Fruit fly (Drosophila melanogaster): Measurements from ENCODE around the gene Tsp3A.

The Tsp3A gene

DNA sequence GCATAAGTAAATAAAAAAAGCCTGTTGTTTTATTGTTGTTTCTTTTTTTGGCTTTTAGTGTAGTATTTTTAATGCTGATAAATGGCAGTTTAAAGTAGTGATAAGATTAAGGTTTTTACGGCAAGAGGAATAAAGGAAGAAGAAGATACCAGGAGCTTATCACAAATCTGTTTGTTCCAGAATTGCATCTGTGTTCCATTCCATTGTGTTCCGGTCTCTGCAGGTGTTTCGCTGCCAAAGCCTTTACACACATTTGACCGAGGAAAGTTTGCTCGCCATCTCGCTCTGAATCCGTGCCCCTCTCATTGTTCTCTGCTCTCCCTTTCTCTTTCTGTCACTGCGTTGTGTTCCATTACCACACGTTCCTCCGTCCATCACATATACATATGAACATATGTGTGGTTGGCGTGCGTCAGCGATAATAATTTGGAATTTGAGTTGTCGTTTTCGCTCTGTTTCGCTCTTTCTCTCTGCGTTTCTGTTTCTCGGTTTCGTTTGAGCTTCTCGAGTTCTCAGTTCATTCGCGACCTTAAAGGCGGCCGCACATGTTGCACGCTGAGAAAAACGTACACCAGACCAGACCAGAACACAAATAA lies 38.8 kb upstream of the Tsp3A start (continued):
- TF ChIP-seq Hr38 (GFP tag; optimal IDR thresholded peaks at IDR 0.05) = no peak
- no peak for TF ChIP-seq Ets96B (tag; optimal IDR thresholded peaks at IDR 0.05)
- TF ChIP-seq Eip75B (GFP tag; optimal IDR thresholded peaks at IDR 0.05) = peak; percentile 5
- no peak for TF ChIP-seq CG31627 (GFP tag; optimal IDR thresholded peaks at IDR 0.05)
- TF ChIP-seq CG6276 (GFP tag; optimal IDR thresholded peaks at IDR 0.05) = peak; percentile 62
- no peak for TF ChIP-seq salr (GFP tag; optimal IDR thresholded peaks at IDR 0.05)
- TF ChIP-seq fd59A (GFP tag; optimal IDR thresholded peaks at IDR 0.05) = no peak
- TF ChIP-seq Eip78C (GFP tag) = peak; percentile 68
- peak; percentile 88 for TF ChIP-seq svp (GFP tag)
- no peak for TF ChIP-seq CG8319 (GFP tag; optimal IDR thresholded peaks at IDR 0.05)
- TF ChIP-seq CG1621 (tag; optimal IDR thresholded peaks at IDR 0.05) = peak; percentile 16
- TF ChIP-seq achi (GFP tag; optimal IDR thresholded peaks at IDR 0.05) = no peak
- TF ChIP-seq CG6792 (GFP tag; optimal IDR thresholded peaks at IDR 0.05) = no peak
- TF ChIP-seq CG32006 (GFP tag; optimal IDR thresholded peaks at IDR 0.05) = no peak
- TF ChIP-seq dac (GFP tag; optimal IDR thresholded peaks at IDR 0.05) = no peak
- peak; percentile 42; the same call in 1 of the 2 replicates for TF ChIP-seq CG15336 (GFP tag; IDR thresholded peaks at IDR 0.05)
- no peak for TF ChIP-seq CG7368 (GFP tag; optimal IDR thresholded peaks at IDR 0.05)
- no peak for TF ChIP-seq CG34406 (GFP tag; optimal IDR thresholded peaks at IDR 0.05)

DNA sequence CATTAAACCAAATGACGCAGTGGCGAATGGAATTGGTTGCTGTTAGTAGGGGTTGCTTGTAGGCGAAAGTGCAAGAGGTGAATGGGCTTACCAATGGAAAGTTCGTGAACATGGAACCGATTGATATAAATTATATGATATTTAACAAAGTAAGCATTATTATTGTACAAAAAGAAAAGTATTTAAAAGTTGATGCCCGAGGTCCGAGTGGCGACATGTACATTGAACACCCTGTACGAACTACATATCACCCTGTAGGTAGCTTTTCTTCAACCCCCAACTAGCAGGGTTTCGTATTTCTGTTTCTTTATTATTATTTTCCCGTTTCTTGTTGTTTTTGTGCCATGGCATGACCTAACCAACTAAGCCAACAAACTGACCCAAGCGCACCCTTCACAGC lies 37.7 kb upstream of the Tsp3A start:
- TF ChIP-seq Sox102F (GFP tag; optimal IDR thresholded peaks at IDR 0.05) = no peak
- no peak for TF ChIP-seq OdsH (GFP tag; optimal IDR thresholded peaks at IDR 0.05)
- TF ChIP-seq cyc (GFP tag; optimal IDR thresholded peaks at IDR 0.05) = no peak
- TF ChIP-seq CG11902 (GFP tag; optimal IDR thresholded peaks at IDR 0.05) = no peak
- no peak for TF ChIP-seq spab (GFP tag; optimal IDR thresholded peaks at IDR 0.05)
- peak in 1 of 2 experiments; percentile 18 for TF ChIP-seq ss (GFP tag; optimal IDR thresholded peaks at IDR 0.05)
- TF ChIP-seq svp (GFP tag) = peak; percentile 49
- TF ChIP-seq Eip78C (GFP tag) = peak; percentile 17
- TF ChIP-seq CG1621 (tag; optimal IDR thresholded peaks at IDR 0.05) = no peak
- no peak for TF ChIP-seq CG11294 (GFP tag; IDR thresholded peaks at IDR 0.05)

DNA sequence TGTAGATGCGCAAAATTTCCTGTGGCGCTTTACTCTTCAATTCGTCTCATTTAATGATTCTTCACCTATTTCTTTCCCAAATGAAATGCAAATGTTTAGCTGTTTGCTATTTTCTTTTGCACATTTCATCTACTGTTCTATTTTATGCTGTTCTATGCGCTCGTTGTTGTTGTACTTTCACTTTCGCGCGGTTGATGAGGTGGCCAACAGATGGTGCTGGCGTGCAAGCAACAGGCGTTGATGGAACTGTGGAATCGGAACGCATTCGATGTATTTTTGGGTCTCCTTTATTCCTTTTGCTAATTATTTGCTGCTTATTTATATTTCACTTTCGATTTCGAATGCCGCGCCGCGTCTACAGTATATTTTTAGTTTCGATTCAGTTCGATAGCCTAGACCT lies 36.5 kb upstream of the Tsp3A start:
- TF ChIP-seq acj6 (GFP tag; optimal IDR thresholded peaks at IDR 0.05) (no peak), Eip78C (GFP tag) (peak; percentile 5), Blimp-1 (GFP tag; optimal IDR thresholded peaks at IDR 0.05) (peak; percentile 80)

DNA sequence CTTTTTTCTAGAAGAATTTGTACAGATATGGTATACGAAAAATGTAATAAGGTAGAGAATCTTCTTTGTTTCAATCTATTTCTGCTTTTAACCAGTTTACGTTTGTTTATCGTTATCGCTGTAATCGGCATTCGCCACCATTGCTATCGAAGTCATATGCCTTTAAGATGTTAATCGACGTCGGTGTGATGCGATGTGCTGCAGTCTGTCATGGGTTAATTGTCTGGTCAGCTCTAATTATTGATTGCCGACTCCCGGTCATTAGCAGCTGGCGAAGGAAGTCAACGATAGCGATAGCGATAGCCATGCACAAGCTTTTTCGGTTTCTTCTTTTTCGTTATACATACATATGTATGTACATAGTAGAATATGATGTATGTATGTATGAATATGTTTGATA lies 35.9 kb upstream of the Tsp3A start:
- TF ChIP-seq CG4318 (GFP tag; optimal IDR thresholded peaks at IDR 0.05) = no peak
- TF ChIP-seq CG6163 (GFP tag; IDR thresholded peaks at IDR 0.05) = no peak
- no peak for TF ChIP-seq dac (GFP tag; optimal IDR thresholded peaks at IDR 0.05)
- TF ChIP-seq CG1621 (tag; optimal IDR thresholded peaks at IDR 0.05) = no peak
- peak; percentile 83 for TF ChIP-seq svp (GFP tag)
- no peak for TF ChIP-seq Ets96B (tag; optimal IDR thresholded peaks at IDR 0.05)
- no peak for TF ChIP-seq Sox15 (GFP tag; optimal IDR thresholded peaks at IDR 0.05)

DNA sequence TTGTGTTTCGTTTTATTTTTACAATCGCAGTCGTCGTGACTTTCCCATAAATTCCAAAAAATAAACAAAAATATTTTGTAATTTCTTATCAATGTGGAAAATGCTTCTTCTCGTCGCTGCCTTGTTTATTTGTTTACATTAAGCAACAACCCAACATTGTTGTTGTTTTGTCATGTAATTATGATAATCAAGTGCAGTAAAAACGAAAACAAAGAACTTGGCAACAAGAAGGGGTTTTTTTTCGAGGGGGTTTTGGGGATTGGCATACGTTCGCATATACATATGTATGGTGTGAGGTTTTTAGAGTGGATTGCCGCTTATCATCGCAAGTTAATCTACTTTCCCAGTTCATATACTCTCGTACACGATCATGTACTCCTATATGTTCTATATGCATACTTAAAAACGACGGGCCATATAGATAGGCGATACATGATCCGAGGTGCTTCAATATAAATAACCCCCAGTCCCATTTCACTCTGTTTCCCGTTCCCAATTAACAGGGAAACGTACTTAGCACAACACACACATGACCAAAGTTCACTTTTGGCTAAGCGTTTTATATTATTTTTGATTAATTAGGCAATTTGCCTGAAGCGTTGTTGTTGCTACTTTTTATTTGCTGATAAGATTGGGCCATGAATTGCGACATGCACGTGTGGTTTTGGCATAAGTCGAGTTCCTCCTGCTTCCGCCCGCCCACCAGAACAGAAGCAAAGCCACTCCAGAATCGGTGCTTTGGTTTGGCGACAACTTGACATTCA lies 34.2 kb upstream of the Tsp3A start:
- TF ChIP-seq spab (GFP tag; optimal IDR thresholded peaks at IDR 0.05) (no peak), CG32006 (GFP tag; optimal IDR thresholded peaks at IDR 0.05) (no peak), CG11902 (GFP tag; optimal IDR thresholded peaks at IDR 0.05) (no peak), CG3032 (tag; optimal IDR thresholded peaks at IDR 0.05) (no peak), fkh (GFP tag; optimal IDR thresholded peaks at IDR 0.05) (peak; percentile 74), CG31627 (GFP tag; optimal IDR thresholded peaks at IDR 0.05) (no peak), CG8119 (GFP tag; IDR thresholded peaks at IDR 0.05) (no peak), Eip93F (GFP tag; optimal IDR thresholded peaks at IDR 0.05) (peak; percentile 61), vri (GFP tag; optimal IDR thresholded peaks at IDR 0.05) (peak; percentile 78), CG11294 (GFP tag; IDR thresholded peaks at IDR 0.05) (no peak), Sox14 (GFP tag; optimal IDR thresholded peaks at IDR 0.05) (peak; percentile 52), CG15336 (GFP tag; IDR thresholded peaks at IDR 0.05) (no peak), CG34406 (GFP tag; optimal IDR thresholded peaks at IDR 0.05) (no peak), CG6276 (GFP tag; optimal IDR thresholded peaks at IDR 0.05) (no peak), Sox102F (GFP tag; optimal IDR thresholded peaks at IDR 0.05) (peak; percentile 1), ss (GFP tag; optimal IDR thresholded peaks at IDR 0.05) (peak; percentile 36 to 37), CG9139 (GFP tag; optimal IDR thresholded peaks at IDR 0.05) (peak; percentile 5), net (GFP tag; optimal IDR thresholded peaks at IDR 0.05) (no peak), Eip75B (GFP tag; optimal IDR thresholded peaks at IDR 0.05) (no peak), dsx (GFP tag; optimal IDR thresholded peaks at IDR 0.05; ENCODE audit: poor library complexity, severe bottlenecking) (peak; percentile 50), salr (GFP tag; optimal IDR thresholded peaks at IDR 0.05) (no peak), Eip78C (GFP tag) (peak; percentile 50), CG8632 (GFP tag; optimal IDR thresholded peaks at IDR 0.05) (peak; percentile 2)
